Fruit fly (Drosophila melanogaster): ENCODE measurements around the gene CG46059.

- TF ChIP-seq Dfd (GFP tag; optimal IDR thresholded peaks at IDR 0.05) (no peak), psq (GFP tag; optimal IDR thresholded peaks at IDR 0.05) (no peak), Jra (GFP tag; optimal IDR thresholded peaks at IDR 0.05) (no peak), br (GFP tag; optimal IDR thresholded peaks at IDR 0.05) (no peak), brk (GFP tag; optimal IDR thresholded peaks at IDR 0.05) (no peak), jim (GFP tag; optimal IDR thresholded peaks at IDR 0.05) (no peak), pan (optimal IDR thresholded peaks at IDR 0.05) (no peak), Hr83 (GFP tag; optimal IDR thresholded peaks at IDR 0.05; ENCODE audit: poor library complexity, severe bottlenecking) (no peak), Hr78 (GFP tag; optimal IDR thresholded peaks at IDR 0.05) (no peak), CG32264 (GFP tag; optimal IDR thresholded peaks at IDR 0.05) (no peak), usp (GFP tag; optimal IDR thresholded peaks at IDR 0.05) (no peak), CG9705 (GFP tag; optimal IDR thresholded peaks at IDR 0.05) (no peak)
These were observed 2.3 kb downstream of the CG46059 start, which contains the start of gene CG17568 for dm6 chr2L:19181153-19181892.

Data from whole organism, wandering third instar larva.